Fruit fly (Drosophila melanogaster): ENCODE data around the gene mEFG1.

DNA sequence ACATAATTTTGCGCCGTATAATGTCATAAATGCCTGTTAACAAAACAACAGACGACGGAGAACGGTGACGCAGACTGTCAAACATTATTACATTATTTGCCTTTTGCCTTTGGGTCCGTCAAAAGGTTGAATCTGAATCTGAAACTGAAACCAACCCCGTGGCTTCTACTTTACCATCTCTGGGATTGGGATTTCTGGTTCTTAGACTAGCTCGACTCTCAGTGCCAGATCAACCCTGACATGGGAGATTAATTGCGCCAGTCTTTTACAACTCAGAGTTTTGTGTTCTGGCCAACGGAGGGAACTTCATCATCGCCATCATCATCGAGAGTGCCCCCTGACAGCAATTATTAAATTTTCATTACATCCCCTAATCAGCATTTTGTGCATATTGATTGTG lies 49.6 kb upstream of the mEFG1 start:
- TF ChIP-seq dl (GFP tag; optimal IDR thresholded peaks at IDR 0.05; ENCODE audit: insufficient read depth in 1 of 2, partially characterized antibody in 2 of 2), result no peak
- no peak for TF ChIP-seq Dfd (GFP tag; optimal IDR thresholded peaks at IDR 0.05)
- TF ChIP-seq usp (GFP tag; optimal IDR thresholded peaks at IDR 0.05), result no peak
- TF ChIP-seq Vsx2 (GFP tag; optimal IDR thresholded peaks at IDR 0.05; ENCODE audit: partially characterized antibody), result no peak
- TF ChIP-seq sage (GFP tag; optimal IDR thresholded peaks at IDR 0.05), result no peak
- no peak for TF ChIP-seq psq (GFP tag; optimal IDR thresholded peaks at IDR 0.05)
- no peak for TF ChIP-seq br (GFP tag; optimal IDR thresholded peaks at IDR 0.05)
- no peak for TF ChIP-seq Myc (optimal IDR thresholded peaks at IDR 0.05)

All from whole organism, wandering third instar larva.